Worm (Caenorhabditis elegans): Measurements from ENCODE around the gene glt-7.

DNA sequence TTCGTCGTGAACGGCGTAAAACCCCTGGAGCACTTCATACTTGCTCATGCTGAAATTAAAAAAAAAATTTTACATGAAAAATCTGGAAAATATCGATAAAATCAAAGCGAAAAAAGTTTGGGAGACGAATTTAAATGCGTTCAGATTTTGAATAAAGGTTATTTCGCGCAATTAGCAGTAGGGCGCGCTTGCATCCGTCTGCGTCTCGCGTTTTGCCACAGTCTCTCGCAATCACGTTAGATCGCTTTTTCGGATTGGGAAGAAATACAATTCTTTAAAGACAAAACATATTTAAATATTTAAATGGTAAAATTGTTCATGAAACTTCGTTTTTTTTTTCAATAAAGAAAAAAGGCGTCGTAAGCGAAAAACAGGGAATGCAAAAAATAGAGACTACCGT lies 12.5 kb upstream of the glt-7 start, which contains the start of gene pig-1:
- TF ChIP-seq unc-39 (tag; optimal IDR thresholded peaks at IDR 0.05) (no peak), nhr-25 (tag; optimal IDR thresholded peaks at IDR 0.05) (no peak), C34F6.9 (tag; optimal IDR thresholded peaks at IDR 0.05) (peak; percentile 74), snpc-4 (tag; optimal IDR thresholded peaks at IDR 0.05) (no peak), ama-1 (optimal IDR thresholded peaks at IDR 0.05) (no peak), fos-1 (tag; optimal IDR thresholded peaks at IDR 0.05) (no peak), ztf-4 (tag; optimal IDR thresholded peaks at IDR 0.05) (no peak), mbf-1 (tag; optimal IDR thresholded peaks at IDR 0.05) (no peak)
